Worm (Caenorhabditis elegans) whole organism, young adult: Measurements from ENCODE around the gene daf-31.

Experiments used
- F10E7.11 ChIP-seq: sonication (generic microtip); optimal IDR thresholded peaks from 2 replicates; lab custom pipeline; 2017; ENCODE audit warnings: mild to moderate bottlenecking, missing genetic modification characterization, moderate library complexity, missing compliant biosample characterization
- F23B12.7 ChIP-seq: sonication (generic microtip); optimal IDR thresholded peaks from 2 replicates; lab custom pipeline; 2017; ENCODE audit warnings: missing genetic modification characterization, mild to moderate bottlenecking, missing compliant biosample characterization, antibody characterized with exemption, moderate library complexity; ENCODE audit not compliant: insufficient read depth
- F33H1.4 ChIP-seq: fragments of 200-800 bp; sonication (Bioruptor generic); IDR thresholded peaks from 2 replicates; pipeline ENCODE4 v1.3.6; 2022; ENCODE audit warnings: missing genetic modification reagents, missing genetic modification characterization, missing compliant biosample characterization
- F52B5.7 ChIP-seq: sonication (generic microtip); optimal IDR thresholded peaks from 2 replicates; lab custom pipeline; 2016; ENCODE audit warnings: mild to moderate bottlenecking, missing genetic modification characterization, missing compliant biosample characterization
- F57C9.4 ChIP-seq: sonication (generic microtip); optimal IDR thresholded peaks from 2 replicates; lab custom pipeline; 2017; ENCODE audit warnings: mild to moderate bottlenecking, missing genetic modification characterization, missing compliant biosample characterization
- K11D2.4 ChIP-seq: fragments of 200-800 bp; sonication (Bioruptor generic); IDR thresholded peaks from 2 replicates; pipeline ENCODE4 v1.3.6; 2022; ENCODE audit warnings: missing genetic modification reagents, missing genetic modification characterization, missing compliant biosample characterization
- T07F8.4 ChIP-seq: sonication (generic microtip); optimal IDR thresholded peaks from 2 replicates; lab custom pipeline; 2016; ENCODE audit warnings: mild to moderate bottlenecking, missing genetic modification characterization, moderate library complexity, missing compliant biosample characterization
- T26A5.8 ChIP-seq: sonication (generic microtip); optimal IDR thresholded peaks from 2 replicates; lab custom pipeline; 2016; ENCODE audit warnings: missing genetic modification characterization, missing compliant biosample characterization
- Y53G8AR.9 ChIP-seq: fragments of 200-800 bp; sonication (Bioruptor generic); conservative IDR thresholded peaks from 2 replicates; pipeline ENCODE4 v1.3.6; 2022; ENCODE audit warnings: missing genetic modification reagents, missing genetic modification characterization, missing compliant biosample characterization
- Y95B8A.8 ChIP-seq: fragments of 200-800 bp; sonication (Bioruptor generic); IDR thresholded peaks from 2 replicates; pipeline ENCODE4 v1.3.6; 2022; ENCODE audit warnings: missing genetic modification reagents, missing genetic modification characterization, missing compliant biosample characterization
- aptf-2 ChIP-seq: fragments of 200-800 bp; sonication (Bioruptor generic); conservative IDR thresholded peaks from 2 replicates; pipeline ENCODE4 v1.3.6; 2022; ENCODE audit warnings: missing genetic modification reagents, missing genetic modification characterization, missing compliant biosample characterization
- atf-7 ChIP-seq: sonication (generic microtip); optimal IDR thresholded peaks from 2 replicates; lab custom pipeline; 2017; ENCODE audit warnings: mild to moderate bottlenecking, missing genetic modification characterization, missing compliant biosample characterization
- athp-1 ChIP-seq: sonication (generic microtip); optimal IDR thresholded peaks from 2 replicates; lab custom pipeline; 2017; ENCODE audit warnings: mild to moderate bottlenecking, missing genetic modification characterization, missing compliant biosample characterization
- attf-6 ChIP-seq: fragments of 200-800 bp; sonication (Bioruptor generic); IDR thresholded peaks from 2 replicates; pipeline ENCODE4 v1.3.6; 2022; ENCODE audit warnings: missing genetic modification reagents, missing genetic modification characterization, missing compliant biosample characterization
- ceh-100 ChIP-seq: fragments of 200-800 bp; sonication (Bioruptor generic); IDR thresholded peaks from 2 replicates; pipeline ENCODE4 v1.3.6; 2022; ENCODE audit warnings: missing genetic modification reagents, missing genetic modification characterization, missing compliant biosample characterization
- ceh-27 ChIP-seq: fragments of 200-800 bp; sonication (Bioruptor generic); optimal IDR thresholded peaks from 2 replicates; lab custom pipeline; 2018; ENCODE audit warnings: mild to moderate bottlenecking, missing genetic modification characterization, moderate library complexity, missing compliant biosample characterization
- ceh-91 ChIP-seq: fragments of 200-800 bp; sonication (Bioruptor generic); IDR thresholded peaks from 2 replicates; pipeline ENCODE4 v1.3.6; 2022; ENCODE audit warnings: missing genetic modification reagents, missing genetic modification characterization, missing compliant biosample characterization
- die-1 ChIP-seq: sonication (generic microtip); optimal IDR thresholded peaks from 2 replicates; lab custom pipeline; 2016; ENCODE audit warnings: missing genotype, mild to moderate bottlenecking, missing genetic modification characterization, missing compliant biosample characterization
- egl-18 ChIP-seq: fragments of 200-800 bp; sonication (Bioruptor generic); IDR thresholded peaks from 2 replicates; pipeline ENCODE4 v1.3.6; 2022; ENCODE audit warnings: missing genetic modification reagents, missing genetic modification characterization, missing compliant biosample characterization
- egrh-3 ChIP-seq: fragments of 200-800 bp; sonication (Bioruptor generic); IDR thresholded peaks from 2 replicates; pipeline ENCODE4 v1.3.6; 2022; ENCODE audit warnings: missing genetic modification reagents, missing genetic modification characterization, missing compliant biosample characterization
- ekl-4 ChIP-seq: fragments of 200-800 bp; sonication (Bioruptor generic); IDR thresholded peaks from 2 replicates; pipeline ENCODE4 v1.3.6; 2022; ENCODE audit warnings: missing genetic modification reagents, missing genetic modification characterization, missing compliant biosample characterization
- ets-4 ChIP-seq: fragments of 200-800 bp; sonication (Bioruptor generic); optimal IDR thresholded peaks from 2 replicates; lab custom pipeline; 2018; ENCODE audit warnings: mild to moderate bottlenecking, missing genetic modification characterization, missing compliant biosample characterization
- gei-17 ChIP-seq: fragments of 200-800 bp; sonication (Bioruptor generic); optimal IDR thresholded peaks from 2 replicates; lab custom pipeline; 2018; ENCODE audit warnings: mild to moderate bottlenecking, missing genetic modification characterization, missing compliant biosample characterization
- him-1 ChIP-seq: sonication (generic microtip); optimal IDR thresholded peaks from 2 replicates; lab custom pipeline; 2016; ENCODE audit warnings: missing genotype, missing genetic modification reagents, missing genetic modification characterization, missing compliant biosample characterization
- hlh-12 ChIP-seq: sonication (generic microtip); optimal IDR thresholded peaks from 2 replicates; lab custom pipeline; 2016; ENCODE audit warnings: missing genetic modification characterization, missing compliant biosample characterization
- hrde-1 ChIP-seq: sonication (generic microtip); optimal IDR thresholded peaks from 2 replicates; lab custom pipeline; 2016; ENCODE audit warnings: missing genetic modification characterization, mild to moderate bottlenecking, missing compliant biosample characterization, moderate library complexity, missing genotype, missing genetic modification reagents, borderline replicate concordance
- hsf-1 ChIP-seq: fragments of 200-800 bp; sonication (Bioruptor generic); IDR thresholded peaks from 2 replicates; pipeline ENCODE4 v1.3.6; 2022; ENCODE audit warnings: missing genetic modification reagents, missing genetic modification characterization, missing compliant biosample characterization
- lin-26 ChIP-seq: fragments of 200-800 bp; sonication (Bioruptor generic); IDR thresholded peaks from 2 replicates; pipeline ENCODE4 v1.3.6; 2022; ENCODE audit warnings: missing genetic modification reagents, missing genetic modification characterization, missing compliant biosample characterization
- lin-40 ChIP-seq: sonication (generic microtip); optimal IDR thresholded peaks from 2 replicates; lab custom pipeline; 2016; ENCODE audit warnings: missing genetic modification characterization, mild to moderate bottlenecking, missing compliant biosample characterization, missing genotype, missing genetic modification reagents
- lin-54 ChIP-seq: fragments of 200-800 bp; sonication (Bioruptor generic); optimal IDR thresholded peaks from 2 replicates; lab custom pipeline; 2018; ENCODE audit warnings: mild to moderate bottlenecking, missing genetic modification characterization, missing compliant biosample characterization
- madf-3 ChIP-seq: fragments of 200-800 bp; sonication (Bioruptor generic); IDR thresholded peaks from 2 replicates; pipeline ENCODE4 v1.3.6; 2022; ENCODE audit warnings: missing genetic modification reagents, missing genetic modification characterization, missing compliant biosample characterization
- madf-8 ChIP-seq: fragments of 200-800 bp; sonication (Bioruptor generic); conservative IDR thresholded peaks from 2 replicates; pipeline ENCODE4 v1.3.6; 2022; ENCODE audit warnings: missing genetic modification reagents, missing genetic modification characterization, missing compliant biosample characterization
- nfya-2 ChIP-seq: fragments of 200-800 bp; sonication (Bioruptor generic); IDR thresholded peaks from 2 replicates; pipeline ENCODE4 v1.3.6; 2022; ENCODE audit warnings: missing genetic modification reagents, missing genetic modification characterization, missing compliant biosample characterization
- nhr-120 ChIP-seq: fragments of 200-800 bp; sonication (Bioruptor generic); IDR thresholded peaks from 2 replicates; pipeline ENCODE4 v1.3.6; 2022; ENCODE audit warnings: missing genetic modification characterization, missing compliant biosample characterization
- nhr-179 ChIP-seq: sonication (generic microtip); optimal IDR thresholded peaks from 2 replicates; lab custom pipeline; 2016; ENCODE audit warnings: mild to moderate bottlenecking, missing genetic modification characterization, missing compliant biosample characterization
- pha-4 ChIP-seq: fragments of 150-350 bp; sonication (generic microtip); optimal IDR thresholded peaks from 2 replicates; lab custom pipeline; 2014; ENCODE audit warnings: missing biosample characterization, missing genetic modification reagents, missing genetic modification characterization
- repo-1 ChIP-seq: sonication (generic microtip); optimal IDR thresholded peaks from 2 replicates; lab custom pipeline; 2017; ENCODE audit warnings: mild to moderate bottlenecking, missing genetic modification characterization, missing compliant biosample characterization
- rpc-1 ChIP-seq, 2 experiments: fragments of 150-350 bp in 1 of 2; sonication (generic microtip) in 1 of 2; optimal IDR thresholded peaks; 2 replicates each; lab custom pipeline; 2014 to 2018; ENCODE audit warnings: missing biosample characterization in 1 of 2, missing genetic modification characterization in 1 of 2, missing genetic modification reagents in 1 of 2, missing genotype in 1 of 2
- snpc-3.4 ChIP-seq: sonication (generic microtip); optimal IDR thresholded peaks from 2 replicates; lab custom pipeline; 2017; ENCODE audit warnings: missing genetic modification characterization, mild to moderate bottlenecking, missing compliant biosample characterization, antibody characterized with exemption, moderate library complexity, missing genotype, missing genetic modification reagents
- snpc-4 ChIP-seq, 5 experiments: fragments of 150-350 bp in 1 of 5; sonication (generic microtip) in 4 of 5; optimal IDR thresholded peaks; 2 replicates each; lab custom pipeline; 2014 to 2018; ENCODE audit warnings: missing genetic modification characterization in 5 of 5, missing biosample characterization in 3 of 5, antibody characterized with exemption in 2 of 5, mild to moderate bottlenecking in 2 of 5, missing compliant biosample characterization in 2 of 5, missing genotype in 2 of 5, moderate library complexity in 2 of 5, missing genetic modification reagents in 1 of 5
- unc-62 ChIP-seq: fragments of 150-350 bp; optimal IDR thresholded peaks from 2 replicates; lab custom pipeline; 2014; ENCODE audit warnings: missing biosample characterization, missing genetic modification reagents, missing genetic modification characterization
- xnd-1 ChIP-seq: sonication (generic microtip); optimal IDR thresholded peaks from 2 replicates; lab custom pipeline; 2016; ENCODE audit warnings: missing genotype, missing genetic modification reagents, missing genetic modification characterization, missing compliant biosample characterization
- zfh-2 ChIP-seq: fragments of 200-800 bp; sonication (Bioruptor generic); conservative IDR thresholded peaks from 2 replicates; pipeline ENCODE4 v1.3.6; 2022; ENCODE audit warnings: missing genetic modification reagents, missing genetic modification characterization, missing compliant biosample characterization
- zim-3 ChIP-seq: sonication (generic microtip); optimal IDR thresholded peaks from 2 replicates; lab custom pipeline; 2017; ENCODE audit warnings: mild to moderate bottlenecking, missing genetic modification characterization, moderate library complexity, missing compliant biosample characterization
- ztf-25 ChIP-seq: fragments of 200-800 bp; sonication (Bioruptor generic); IDR thresholded peaks from 2 replicates; pipeline ENCODE4 v1.3.6; 2022; ENCODE audit warnings: missing genetic modification reagents, missing genetic modification characterization, missing compliant biosample characterization
- ztf-3 ChIP-seq: fragments of 200-800 bp; sonication (Bioruptor generic); optimal IDR thresholded peaks from 2 replicates; lab custom pipeline; 2018; ENCODE audit warnings: mild to moderate bottlenecking, missing genetic modification characterization, missing compliant biosample characterization
- ztf-6 ChIP-seq: fragments of 200-800 bp; sonication (Bioruptor generic); IDR thresholded peaks from 2 replicates; pipeline ENCODE4 v1.3.6; 2022; ENCODE audit warnings: missing genetic modification reagents, missing genetic modification characterization, missing compliant biosample characterization

daf-31 gene

DNA sequence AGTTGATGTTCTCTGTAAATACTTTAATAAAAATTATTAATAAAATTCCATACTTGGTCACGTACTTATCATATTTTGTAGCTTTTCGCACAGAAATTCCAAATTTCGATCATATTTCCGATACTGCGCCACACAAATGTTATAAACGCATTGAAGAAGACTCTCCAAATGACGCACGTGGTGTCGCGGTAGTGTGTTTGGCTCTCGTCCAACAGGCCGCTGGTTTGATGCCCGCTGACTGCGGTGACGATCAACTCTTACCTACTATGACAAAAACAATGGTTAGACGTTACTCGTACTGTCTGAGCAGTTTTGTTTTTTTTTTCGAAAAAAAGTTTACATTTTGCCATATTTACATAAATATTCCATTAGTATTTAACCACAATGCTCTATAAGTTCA is 37.2 kb upstream of the daf-31 start (continued):
- no peak for TF ChIP-seq pha-4 (tag; lab: Kevin White, UChicago)
- peak; percentile 56; the same call in 1 of the 2 replicates for TF ChIP-seq ekl-4 (GFP tag; lab: Robert Waterston, UW)
- TF ChIP-seq F10E7.11 (tag; lab: Kevin White, UChicago): peak; percentile 81
- TF ChIP-seq athp-1 (tag; lab: Kevin White, UChicago): peak; percentile 86
- peak; percentile 70 for TF ChIP-seq lin-54 (GFP tag; lab: Kevin White, UChicago)
- TF ChIP-seq ztf-3 (GFP tag; lab: Kevin White, UChicago): no peak
- no peak for TF ChIP-seq zfh-2 (GFP tag; lab: Robert Waterston, UW)
- peak; percentile 68 for TF ChIP-seq T26A5.8 (tag; lab: Kevin White, UChicago)
- TF ChIP-seq nhr-179 (tag; lab: Kevin White, UChicago): peak; percentile 62
- TF ChIP-seq hlh-12 (tag; lab: Kevin White, UChicago): peak; percentile 86
- peak; percentile 69 for TF ChIP-seq snpc-3.4
- no peak for TF ChIP-seq aptf-2 (GFP tag; lab: Robert Waterston, UW)
- TF ChIP-seq F33H1.4 (GFP tag; lab: Robert Waterston, UW): peak; percentile 49
- TF ChIP-seq F52B5.7 (tag; lab: Kevin White, UChicago): no peak
- TF ChIP-seq T07F8.4 (tag; lab: Kevin White, UChicago): peak; percentile 75
- TF ChIP-seq unc-62 (GFP tag; lab: Kevin White, UChicago): no peak
- peak; percentile 98 for TF ChIP-seq him-1 (tag; lab: Kevin White, UChicago)
- peak; percentile 94 for TF ChIP-seq rpc-1 (optimal IDR thresholded peaks at IDR 0.05; lab: Kevin White, UChicago)
- TF ChIP-seq rpc-1 (tag; optimal IDR thresholded peaks at IDR 0.05; lab: Kevin White, UChicago): peak; percentile 99
- 0 out of 2 replicates have a peak, but pooled peaks have one; percentile 43 for TF ChIP-seq attf-6 (GFP tag; lab: Robert Waterston, UW)
- 0 out of 2 replicates have a peak, but pooled peaks have one; percentile 51 for TF ChIP-seq nhr-120
- TF ChIP-seq F23B12.7: peak; percentile 92
- TF ChIP-seq lin-26: peak; percentile 97
- TF ChIP-seq nfya-2: no peak
- TF ChIP-seq egl-18 (GFP tag; lab: Robert Waterston, UW): no peak
- TF ChIP-seq ceh-100 (GFP tag; lab: Robert Waterston, UW): peak; percentile 66
- peak; percentile 97 for TF ChIP-seq zim-3 (tag; lab: Kevin White, UChicago)
- TF ChIP-seq egrh-3: 0 out of 2 replicates have a peak, but pooled peaks have one; percentile 32
- TF ChIP-seq ets-4: peak; percentile 51
- TF ChIP-seq F57C9.4 (tag; lab: Kevin White, UChicago): peak; percentile 54
- TF ChIP-seq repo-1 (tag; lab: Kevin White, UChicago): peak; percentile 77
- peak; percentile 95 for TF ChIP-seq die-1
- TF ChIP-seq madf-3: peak; percentile 81
- peak; percentile 75 for TF ChIP-seq lin-40 (tag; lab: Kevin White, UChicago)
- TF ChIP-seq ztf-25: peak; percentile 88; the same call in 1 of the 2 replicates
- TF ChIP-seq ceh-91 (GFP tag; lab: Robert Waterston, UW): peak; percentile 61; the same call in 1 of the 2 replicates
- TF ChIP-seq Y53G8AR.9 (GFP tag; lab: Robert Waterston, UW): 0 out of 2 replicates have a peak, but pooled peaks have one; percentile 35
- TF ChIP-seq madf-8: no peak
- peak; percentile 63 for TF ChIP-seq hsf-1
- TF ChIP-seq gei-17 (GFP tag; lab: Kevin White, UChicago): no peak
- TF ChIP-seq hrde-1 (tag; lab: Kevin White, UChicago): peak; percentile 83
- peak; percentile 77; the same call in 1 of the 2 replicates for TF ChIP-seq ztf-6
- peak; percentile 71 for TF ChIP-seq ceh-27 (GFP tag; lab: Kevin White, UChicago)
- peak; percentile 42; the same call in 1 of the 2 replicates for TF ChIP-seq Y95B8A.8 (GFP tag; lab: Robert Waterston, UW)
- no peak for TF ChIP-seq xnd-1 (tag; lab: Kevin White, UChicago)
- peak; percentile 66 for TF ChIP-seq atf-7 (tag; lab: Kevin White, UChicago)
- TF ChIP-seq K11D2.4 (GFP tag; lab: Robert Waterston, UW): peak; percentile 56; the same call in 1 of the 2 replicates
- peak; percentile 82 for TF ChIP-seq snpc-4 (GFP tag; optimal IDR thresholded peaks at IDR 0.05; lab: Kevin White, UChicago)
- TF ChIP-seq snpc-4 (tag; optimal IDR thresholded peaks at IDR 0.05; lab: Kevin White, UChicago): peak; percentile 37 to 82 (median 66)
